Fruit fly (Drosophila melanogaster) whole organism, adult: Measurements from ENCODE around the gene CG33287.

Source experiments
- CG11617 ChIP-seq: fragments of 200-800 bp; sonication (Bioruptor generic); optimal IDR thresholded peaks from 2 replicates; lab custom pipeline; 2017; ENCODE audit warnings: mild to moderate bottlenecking, missing biosample characterization, missing genetic modification reagents, missing genetic modification characterization
- CG14711 ChIP-seq: fragments of 200-800 bp; sonication (Bioruptor generic); optimal IDR thresholded peaks from 2 replicates; lab custom pipeline; 2018; ENCODE audit warnings: missing biosample characterization, mild to moderate bottlenecking, missing genetic modification characterization, moderate library complexity
- CG1620 ChIP-seq: fragments of 200-800 bp; sonication (Bioruptor generic); optimal IDR thresholded peaks from 2 replicates; lab custom pipeline; 2016; ENCODE audit warnings: missing biosample characterization, missing genetic modification characterization
- CG33017 ChIP-seq: fragments of 200-800 bp; sonication (Bioruptor generic); optimal IDR thresholded peaks from 2 replicates; lab custom pipeline; 2018; ENCODE audit warnings: missing biosample characterization, mild to moderate bottlenecking, missing genetic modification characterization, moderate library complexity
- CG7045 ChIP-seq: fragments of 200-800 bp; sonication (Bioruptor generic); optimal IDR thresholded peaks from 2 replicates; lab custom pipeline; 2017; ENCODE audit warnings: missing biosample characterization, mild to moderate bottlenecking, missing genetic modification characterization
- Clk ChIP-seq: fragments of 200-800 bp; sonication (Bioruptor generic); optimal IDR thresholded peaks from 2 replicates; lab custom pipeline; 2017; ENCODE audit warnings: missing biosample characterization, missing genetic modification characterization
- Hr96 ChIP-seq: fragments of 200-800 bp; sonication (Bioruptor generic); optimal IDR thresholded peaks from 2 replicates; lab custom pipeline; 2016; ENCODE audit warnings: missing biosample characterization, missing genetic modification characterization
- Mnt ChIP-seq: fragments of 200-800 bp; sonication (Bioruptor generic); optimal IDR thresholded peaks from 2 replicates; lab custom pipeline; 2016; ENCODE audit warnings: missing biosample characterization, mild to moderate bottlenecking, missing genetic modification characterization
- bab1 ChIP-seq: fragments of 200-800 bp; sonication (Bioruptor generic); optimal IDR thresholded peaks from 3 replicates; lab custom pipeline; 2019; ENCODE audit warnings: missing biosample characterization, mild to moderate bottlenecking, missing genetic modification characterization, moderate library complexity
- cic ChIP-seq: fragments of 200-800 bp; sonication (Bioruptor generic); optimal IDR thresholded peaks from 2 replicates; lab custom pipeline; 2017; ENCODE audit warnings: missing biosample characterization, mild to moderate bottlenecking, missing genetic modification characterization, moderate library complexity
- pad ChIP-seq: fragments of 200-800 bp; sonication (Bioruptor generic); optimal IDR thresholded peaks from 3 replicates; lab custom pipeline; 2017; ENCODE audit warnings: missing biosample characterization, missing genetic modification characterization, mild to moderate bottlenecking, moderate library complexity, missing genetic modification reagents
- tj ChIP-seq: fragments of 200-800 bp; sonication (Bioruptor generic); optimal IDR thresholded peaks from 3 replicates; lab custom pipeline; 2017; ENCODE audit warnings: missing biosample characterization, mild to moderate bottlenecking, missing genetic modification characterization, moderate library complexity
- toe ChIP-seq: fragments of 200-800 bp; sonication (Bioruptor generic); optimal IDR thresholded peaks from 2 replicates; lab custom pipeline; 2016; ENCODE audit warnings: missing biosample characterization, missing genetic modification characterization

DNA sequence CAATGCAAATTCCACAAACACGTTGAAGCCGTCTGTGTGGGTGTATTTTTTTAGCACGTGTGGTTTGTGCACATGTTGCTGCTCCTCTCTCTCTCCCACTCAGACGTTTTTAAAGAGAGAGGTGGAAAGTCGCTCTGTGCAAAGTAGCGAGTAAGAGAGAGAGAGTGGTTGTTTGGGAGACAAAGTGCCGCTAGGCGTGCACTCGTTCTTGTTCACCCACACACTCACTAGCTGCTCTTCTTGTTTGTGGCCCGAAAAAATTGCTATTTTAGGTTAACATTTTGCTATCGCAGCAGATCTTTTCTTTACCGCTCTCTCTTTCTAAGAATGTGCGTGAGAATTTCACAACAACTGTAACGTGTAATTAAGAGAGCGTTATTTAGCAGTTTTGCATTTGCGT, 38.4 kb upstream of the CG33287 start:
- TF ChIP-seq Clk (GFP tag; lab: Kevin White, UChicago) = no peak
- TF ChIP-seq CG7045 = no peak
- no peak for TF ChIP-seq CG14711 (tag; lab: Kevin White, UChicago)
- peak; percentile 9 for TF ChIP-seq CG33017 (tag; lab: Kevin White, UChicago)
- peak; percentile 85 for TF ChIP-seq tj (GFP tag; lab: Kevin White, UChicago)
- peak; percentile 95 for TF ChIP-seq Mnt (GFP tag; lab: Kevin White, UChicago)
- no peak for TF ChIP-seq CG1620 (GFP tag; lab: Kevin White, UChicago)
- no peak for TF ChIP-seq CG11617 (GFP tag; lab: Kevin White, UChicago)
- no peak for TF ChIP-seq toe (GFP tag; lab: Kevin White, UChicago)
- no peak for TF ChIP-seq Hr96 (GFP tag; lab: Kevin White, UChicago)
- TF ChIP-seq bab1 (GFP tag; lab: Kevin White, UChicago) = no peak
- TF ChIP-seq cic (GFP tag; lab: Kevin White, UChicago) = peak; percentile 50
- TF ChIP-seq pad (GFP tag; lab: Kevin White, UChicago) = no peak
